Worm (Caenorhabditis elegans): ENCODE measurements around the gene R31.2.

The R31.2 gene

DNA sequence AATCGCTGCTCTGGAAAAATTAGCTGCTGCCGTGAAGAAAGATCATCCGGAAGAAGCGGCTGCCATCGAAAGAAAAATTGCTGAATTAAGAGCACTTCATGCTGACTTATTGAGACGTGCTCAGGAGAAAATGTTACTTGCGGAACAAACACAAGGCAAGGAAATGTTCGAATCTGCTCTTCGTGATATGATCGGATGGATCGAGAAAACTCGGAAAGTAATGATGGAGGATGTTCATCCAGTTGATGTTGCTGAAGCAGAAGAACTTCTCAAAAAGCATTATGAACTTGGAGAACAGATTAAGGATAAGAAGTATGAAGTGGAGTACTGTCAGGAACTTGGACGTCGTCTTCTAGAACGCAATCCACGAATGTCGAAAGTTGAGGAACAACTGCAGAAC, 11.4 kb upstream of the R31.2 start:
- TF ChIP-seq Y95B8A.8 (GFP tag; IDR thresholded peaks at IDR 0.05): no peak
- TF ChIP-seq aptf-3 (GFP tag; IDR thresholded peaks at IDR 0.05): no peak
- no peak for TF ChIP-seq nfya-2 (GFP tag; IDR thresholded peaks at IDR 0.05)
- no peak for TF ChIP-seq lin-26 (GFP tag; IDR thresholded peaks at IDR 0.05)
- no peak for TF ChIP-seq B0035.1 (tag; optimal IDR thresholded peaks at IDR 0.05)
- no peak for TF ChIP-seq Y53F4B.3 (GFP tag; IDR thresholded peaks at IDR 0.05)

DNA sequence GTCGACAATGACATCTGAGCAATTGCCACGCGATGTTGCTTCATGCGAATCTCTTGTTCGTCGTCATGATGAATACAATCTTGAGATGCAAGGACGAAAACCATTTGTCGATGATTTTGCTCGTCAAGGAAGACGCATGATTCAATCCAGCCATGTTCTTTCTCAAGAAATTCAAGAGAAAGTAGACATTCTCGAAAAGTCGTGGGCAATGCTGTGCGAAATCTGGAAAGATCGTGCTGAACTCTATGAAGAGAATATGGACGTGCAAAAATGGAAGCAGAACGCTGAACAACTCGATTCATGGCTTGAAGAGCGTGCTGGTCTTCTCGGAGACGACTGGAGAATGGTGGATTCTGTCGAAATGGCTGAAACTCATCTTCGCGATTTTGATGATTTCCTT, 4.1 kb upstream of the R31.2 start:
- TF ChIP-seq B0336.3 (GFP tag; IDR thresholded peaks at IDR 0.05) (no peak), lin-26 (GFP tag; IDR thresholded peaks at IDR 0.05) (no peak), madf-8 (GFP tag; conservative IDR thresholded peaks at IDR 0.05) (no peak), dpl-1 (GFP tag; optimal IDR thresholded peaks at IDR 0.05) (no peak), hlh-12 (tag; optimal IDR thresholded peaks at IDR 0.05) (no peak), Y79H2A.3 (GFP tag; conservative IDR thresholded peaks at IDR 0.05) (no peak), efl-1 (GFP tag; optimal IDR thresholded peaks at IDR 0.05) (no peak), tlf-1 (GFP tag; optimal IDR thresholded peaks at IDR 0.05) (no peak), lsy-27 (tag; optimal IDR thresholded peaks at IDR 0.05; ENCODE audit: borderline replicate concordance, insufficient read depth) (no peak), mcd-1 (GFP tag; IDR thresholded peaks at IDR 0.05) (no peak), lin-40 (tag; optimal IDR thresholded peaks at IDR 0.05) (no peak), rec-8 (tag; optimal IDR thresholded peaks at IDR 0.05) (no peak), T07F8.4 (tag; optimal IDR thresholded peaks at IDR 0.05) (no peak), somi-1 (GFP tag; optimal IDR thresholded peaks at IDR 0.05) (no peak), ama-1 (optimal IDR thresholded peaks at IDR 0.05) (no peak), ama-1 (GFP tag; optimal IDR thresholded peaks at IDR 0.05) (no peak), mxl-1 (tag; optimal IDR thresholded peaks at IDR 0.05) (no peak), nfya-1 (tag; optimal IDR thresholded peaks at IDR 0.05; ENCODE audit: borderline replicate concordance, insufficient read depth) (no peak), F33H1.4 (GFP tag; IDR thresholded peaks at IDR 0.05) (no peak), dpff-1 (tag; optimal IDR thresholded peaks at IDR 0.05) (no peak), mel-28 (tag; optimal IDR thresholded peaks at IDR 0.05; ENCODE audit: borderline replicate concordance) (no peak)

DNA sequence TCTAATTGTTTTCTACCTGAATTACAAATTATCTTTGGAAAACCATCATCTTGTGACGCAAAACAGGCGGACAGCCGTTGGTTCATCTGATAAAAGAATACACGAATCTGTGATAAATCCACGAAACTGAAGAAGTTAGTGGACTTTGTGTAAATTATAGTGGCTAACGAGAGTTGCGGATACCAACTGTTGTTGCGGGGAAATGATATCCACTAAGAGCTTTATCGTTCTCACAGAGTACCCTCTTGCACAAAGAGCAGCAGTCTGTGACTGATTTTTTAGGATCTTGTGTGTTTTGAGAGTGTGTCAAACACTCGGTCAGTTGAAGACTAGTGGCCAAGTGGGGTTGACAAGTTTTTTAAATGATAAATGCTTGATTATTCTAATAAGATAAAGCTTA, 2.3 kb downstream of the R31.2 start:
- TF ChIP-seq ceh-40 (GFP tag; IDR thresholded peaks at IDR 0.05) (no peak), snpc-1.3 (tag; optimal IDR thresholded peaks at IDR 0.05; ENCODE audit: insufficient read depth) (no peak)

DNA sequence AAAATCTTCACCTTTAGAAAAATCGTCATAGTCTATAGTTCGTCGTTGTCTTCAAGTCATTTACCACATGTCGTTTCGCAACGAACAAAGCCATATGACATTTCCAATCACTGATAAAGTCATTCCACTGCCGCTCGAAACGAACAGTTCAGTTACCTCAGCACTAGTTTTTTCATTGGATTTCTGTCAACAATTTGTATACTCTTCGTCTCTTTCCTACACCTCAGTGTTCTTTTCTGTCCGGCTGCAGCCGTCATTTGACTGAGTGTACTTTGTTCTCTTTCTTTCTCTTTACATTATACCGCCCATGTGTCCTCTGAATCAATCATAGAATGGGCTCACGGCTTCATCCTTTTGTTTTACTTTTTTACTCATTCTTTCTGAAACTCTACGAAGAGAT, 3.9 kb downstream of the R31.2 start:
- TF ChIP-seq F52B5.7 (tag; optimal IDR thresholded peaks at IDR 0.05) (no peak), ets-4 (GFP tag; optimal IDR thresholded peaks at IDR 0.05) (no peak), ceh-79 (tag; optimal IDR thresholded peaks at IDR 0.05) (no peak), hlh-26 (GFP tag; conservative IDR thresholded peaks at IDR 0.05) (no peak), Y53G8AR.9 (GFP tag; conservative IDR thresholded peaks at IDR 0.05) (no peak), K12H6.12 (tag; optimal IDR thresholded peaks at IDR 0.05) (peak; percentile 56), lin-40 (tag; optimal IDR thresholded peaks at IDR 0.05) (peak; percentile 27), lin-26 (GFP tag; IDR thresholded peaks at IDR 0.05) (peak; percentile 35; the same call in 1 of the 2 replicates), lsy-27 (tag; optimal IDR thresholded peaks at IDR 0.05; ENCODE audit: borderline replicate concordance, insufficient read depth) (no peak), ztf-3 (GFP tag; optimal IDR thresholded peaks at IDR 0.05) (no peak), tbp1 (GFP tag; optimal IDR thresholded peaks at IDR 0.05) (peak; percentile 26), cebp-1 (GFP tag; IDR thresholded peaks at IDR 0.05) (peak; percentile 76; the same call in 1 of the 2 replicates), cebp-1 (tag; optimal IDR thresholded peaks at IDR 0.05) (peak; percentile 86), ZK185.1 (tag; optimal IDR thresholded peaks at IDR 0.05; ENCODE audit: poor library complexity, severe bottlenecking) (peak; percentile 17), madf-6 (GFP tag; IDR thresholded peaks at IDR 0.05) (no peak), lag-1 (GFP tag; IDR thresholded peaks at IDR 0.05) (no peak), pbrm-1 (GFP tag; IDR thresholded peaks at IDR 0.05) (no peak), D2030.7 (GFP tag; IDR thresholded peaks at IDR 0.05) (no peak), hlh-12 (tag; optimal IDR thresholded peaks at IDR 0.05) (no peak), mel-28 (tag; optimal IDR thresholded peaks at IDR 0.05; ENCODE audit: borderline replicate concordance) (no peak), sdz-38 (tag; optimal IDR thresholded peaks at IDR 0.05) (no peak), B0336.3 (GFP tag; IDR thresholded peaks at IDR 0.05) (peak; percentile 10; the same call in 1 of the 2 replicates), sea-2 (GFP tag; IDR thresholded peaks at IDR 0.05) (no peak)

Measured in whole organism, young adult.